Fruit fly (Drosophila melanogaster): ENCODE results near the gene CG44521.

The CG44521 gene

dm6 chr3L:5751740-5752579 is 38.8 kb downstream of the CG44521 start, which contains the start of gene DnaJ-1 (continued):
- TF ChIP-seq lola (GFP tag; optimal IDR thresholded peaks at IDR 0.05) = no peak
- TF ChIP-seq Abd-B (GFP tag; optimal IDR thresholded peaks at IDR 0.05) = no peak
- no peak for TF ChIP-seq CG1024 (GFP tag; IDR thresholded peaks at IDR 0.05)

- TF ChIP-seq inv (GFP tag; IDR thresholded peaks at IDR 0.05; ENCODE audit: partially characterized antibody) (no peak), Dref (GFP tag; IDR thresholded peaks at IDR 0.05) (peak; percentile 39; the same call in 1 of the 2 replicates), CG8924 (tag; optimal IDR thresholded peaks at IDR 0.05) (peak; percentile 11), CG34422 (GFP tag; IDR thresholded peaks at IDR 0.05) (peak; percentile 84; the same call in 2 of the 3 replicates), CG4360 (GFP tag; IDR thresholded peaks at IDR 0.05) (peak; percentile 44), zf30C (GFP tag; optimal IDR thresholded peaks at IDR 0.05) (peak; percentile 63), CG3847 (GFP tag; IDR thresholded peaks at IDR 0.05) (peak; percentile 16; the same call in 1 of the 2 replicates), Ets97D (GFP tag; optimal IDR thresholded peaks at IDR 0.05) (peak; percentile 3), crol (GFP tag; IDR thresholded peaks at IDR 0.05) (peak; percentile 61), fd64A (GFP tag; optimal IDR thresholded peaks at IDR 0.05) (no peak), CG3065 (GFP tag; optimal IDR thresholded peaks at IDR 0.05) (no peak), sug (tag; optimal IDR thresholded peaks at IDR 0.05) (peak; percentile 6), HmgZ (tag; optimal IDR thresholded peaks at IDR 0.05) (peak; percentile 62), vnd (GFP tag; IDR thresholded peaks at IDR 0.05; ENCODE audit: partially characterized antibody) (peak; percentile 38; the same call in 1 of the 3 replicates), CG4707 (GFP tag; optimal IDR thresholded peaks at IDR 0.05) (no peak), Deaf1 (tag; optimal IDR thresholded peaks at IDR 0.05) (peak; percentile 73), Dp (GFP tag; optimal IDR thresholded peaks at IDR 0.05) (peak; percentile 54), phol (tag; optimal IDR thresholded peaks at IDR 0.05) (no peak), Stat92E (GFP tag; optimal IDR thresholded peaks at IDR 0.05) (peak in 1 of 3 experiments; percentile 29), zen (tag; optimal IDR thresholded peaks at IDR 0.05) (no peak), CG42726 (GFP tag; IDR thresholded peaks at IDR 0.05; ENCODE audit: partially characterized antibody) (peak; percentile 56; the same call in 1 of the 2 replicates), trem (tag; optimal IDR thresholded peaks at IDR 0.05) (peak; percentile 45), Sox100B (GFP tag; optimal IDR thresholded peaks at IDR 0.05) (no peak), Hr78 (GFP tag; optimal IDR thresholded peaks at IDR 0.05) (peak in 1 of 2 experiments; percentile 97), YL-1 (GFP tag; optimal IDR thresholded peaks at IDR 0.05) (peak; percentile 72), gsb-n (tag; optimal IDR thresholded peaks at IDR 0.05) (no peak), Med (GFP tag) (peak; percentile 88), otp (GFP tag; IDR thresholded peaks at IDR 0.05) (no peak), Hmr (GFP tag; optimal IDR thresholded peaks at IDR 0.05) (peak; percentile 28), CG4617 (GFP tag; optimal IDR thresholded peaks at IDR 0.05; ENCODE audit: borderline replicate concordance) (peak; percentile 96), kay (GFP tag; optimal IDR thresholded peaks at IDR 0.05) (no peak), CG13287 (GFP tag; IDR thresholded peaks at IDR 0.05; ENCODE audit: partially characterized antibody) (peak; percentile 47; the same call in 1 of the 2 replicates), hkb (optimal IDR thresholded peaks at IDR 0.05) (no peak), hkb (GFP tag; IDR thresholded peaks at IDR 0.05) (0 out of 2 replicates have a peak, but pooled peaks have one; percentile 10), Drgx (GFP tag; IDR thresholded peaks at IDR 0.05) (0 out of 2 replicates have a peak, but pooled peaks have one; percentile 5), Blimp-1 (GFP tag; optimal IDR thresholded peaks at IDR 0.05) (no peak), maf-S (GFP tag; optimal IDR thresholded peaks at IDR 0.05) (no peak), MBD-R2 (GFP tag; IDR thresholded peaks at IDR 0.05) (peak; percentile 58), bigmax (GFP tag; optimal IDR thresholded peaks at IDR 0.05) (no peak), wek (GFP tag; optimal IDR thresholded peaks at IDR 0.05) (no peak), Myb (GFP tag; optimal IDR thresholded peaks at IDR 0.05) (peak; percentile 82)
Observed at dm6 chr3L:5752903-5753604, 39.9 kb downstream of the CG44521 start, which contains the start of gene Usp47. TSS of gene Usp47 (plus strand) at chr3L:5752973.

All from whole organism, embryonic.